Worm (Caenorhabditis elegans) whole organism, midembryonic: ENCODE measurements around the gene Y79H2A.4.

Experiments
- T22C8.4 ChIP-seq: fragments of 200-800 bp; sonication (Bioruptor generic); IDR thresholded peaks from 2 replicates; pipeline ENCODE4 v1.3.6; 2022; ENCODE audit warnings: missing genetic modification characterization, missing compliant biosample characterization
- cog-1 ChIP-seq: sonication (generic microtip); optimal IDR thresholded peaks from 2 replicates; lab custom pipeline; 2016; ENCODE audit warnings: missing genetic modification characterization, missing compliant biosample characterization
- flt-1 ChIP-seq: fragments of 200-800 bp; sonication (Bioruptor generic); IDR thresholded peaks from 2 replicates; pipeline ENCODE4 v1.3.6; 2022; ENCODE audit warnings: missing genetic modification characterization, missing compliant biosample characterization
- ref-1 ChIP-seq: fragments of 200-800 bp; sonication (Bioruptor generic); conservative IDR thresholded peaks from 2 replicates; pipeline ENCODE4 v1.3.6; 2022; ENCODE audit warnings: missing genetic modification reagents, missing genetic modification characterization, missing compliant biosample characterization
- ztf-29 ChIP-seq: fragments of 200-800 bp; sonication (Bioruptor generic); IDR thresholded peaks from 2 replicates; pipeline ENCODE4 v1.3.6; 2022; ENCODE audit warnings: missing genetic modification reagents, missing genetic modification characterization, missing compliant biosample characterization

DNA sequence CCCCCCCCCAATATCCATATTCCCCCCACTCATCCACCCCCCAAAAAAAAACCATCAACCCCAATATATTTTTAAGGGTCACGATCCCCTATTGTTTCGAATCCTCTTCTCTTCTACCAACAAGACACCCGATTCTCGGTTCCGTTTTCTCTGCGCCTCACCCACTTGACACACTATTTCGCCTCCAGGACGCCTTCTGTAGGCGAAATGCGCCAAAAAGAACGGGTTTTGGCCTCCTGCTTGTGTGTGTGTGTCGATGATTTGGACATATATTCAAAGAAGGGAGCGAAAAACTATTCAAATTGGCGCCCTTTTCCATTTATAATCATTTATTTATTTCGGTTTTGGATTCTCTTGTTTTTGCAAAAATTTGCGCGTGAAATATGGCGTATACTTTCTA is 28.0 kb upstream of the Y79H2A.4 start:
- TF ChIP-seq ref-1 (GFP tag; lab: Robert Waterston, UW): no peak
- no peak for TF ChIP-seq ztf-29
- no peak for TF ChIP-seq cog-1 (tag; lab: Kevin White, UChicago)
- no peak for TF ChIP-seq flt-1 (GFP tag; lab: Robert Waterston, UW)
- no peak for TF ChIP-seq T22C8.4 (GFP tag; lab: Robert Waterston, UW)
